Worm (Caenorhabditis elegans) whole organism, L2 larva: ENCODE measurements around the gene lgc-45.

Source experiments
- C34F6.9 ChIP-seq: fragments of 150-350 bp; optimal IDR thresholded peaks from 2 replicates; lab custom pipeline; 2014; ENCODE audit warnings: missing biosample characterization, missing genetic modification characterization
- F13H6.1 ChIP-seq: sonication (generic microtip); optimal IDR thresholded peaks from 2 replicates; lab custom pipeline; 2016; ENCODE audit warnings: missing genetic modification characterization, missing compliant biosample characterization
- R02D3.7 ChIP-seq: fragments of 150-350 bp; optimal IDR thresholded peaks from 2 replicates; lab custom pipeline; 2014; ENCODE audit warnings: missing biosample characterization, missing genetic modification characterization
- Y55F3AM.14 ChIP-seq: fragments of 200-800 bp; sonication (Bioruptor generic); optimal IDR thresholded peaks from 2 replicates; lab custom pipeline; 2018; ENCODE audit warnings: mild to moderate bottlenecking, missing genetic modification characterization, missing compliant biosample characterization
- ZK546.5 ChIP-seq: sonication (generic microtip); optimal IDR thresholded peaks from 2 replicates; lab custom pipeline; 2017; ENCODE audit warnings: missing biosample characterization, missing genetic modification characterization
- alr-1 ChIP-seq: fragments of 150-350 bp; optimal IDR thresholded peaks from 2 replicates; lab custom pipeline; 2014; ENCODE audit warnings: missing biosample characterization, missing genetic modification characterization
- aly-2 ChIP-seq: fragments of 150-350 bp; optimal IDR thresholded peaks from 2 replicates; lab custom pipeline; 2014; ENCODE audit warnings: missing biosample characterization, missing genetic modification characterization
- ama-1 ChIP-seq: fragments of 150-350 bp; optimal IDR thresholded peaks from 2 replicates; lab custom pipeline; 2018; ENCODE audit warnings: inconsistent platforms
- blmp-1 ChIP-seq: sonication (generic microtip); optimal IDR thresholded peaks from 2 replicates; lab custom pipeline; 2017; ENCODE audit warnings: missing genetic modification characterization, mild to moderate bottlenecking, missing compliant biosample characterization, antibody characterized with exemption, moderate library complexity; ENCODE audit not compliant: insufficient read depth
- ceh-82 ChIP-seq: fragments of 150-350 bp; optimal IDR thresholded peaks from 2 replicates; lab custom pipeline; 2014; ENCODE audit warnings: missing biosample characterization, missing genetic modification characterization
- crh-2 ChIP-seq: sonication (generic microtip); optimal IDR thresholded peaks from 2 replicates; lab custom pipeline; 2017; ENCODE audit warnings: missing biosample characterization, missing genetic modification characterization
- dmd-4 ChIP-seq: sonication (generic microtip); optimal IDR thresholded peaks from 2 replicates; lab custom pipeline; 2017; ENCODE audit warnings: missing biosample characterization, missing genetic modification characterization
- egl-27 ChIP-seq: sonication (generic microtip); optimal IDR thresholded peaks from 3 replicates; lab custom pipeline; 2017; ENCODE audit warnings: missing biosample characterization, missing genetic modification reagents, missing genetic modification characterization
- elt-1 ChIP-seq: fragments of 150-350 bp; optimal IDR thresholded peaks from 2 replicates; lab custom pipeline; 2014; ENCODE audit warnings: missing biosample characterization, missing genetic modification characterization
- elt-3 ChIP-seq: sonication (generic microtip); optimal IDR thresholded peaks from 2 replicates; lab custom pipeline; 2017; ENCODE audit warnings: missing biosample characterization, missing genetic modification characterization
- fos-1 ChIP-seq: fragments of 150-350 bp; optimal IDR thresholded peaks from 2 replicates; lab custom pipeline; 2014; ENCODE audit warnings: missing biosample characterization, missing genetic modification characterization
- gmeb-1 ChIP-seq: fragments of 150-350 bp; optimal IDR thresholded peaks from 2 replicates; lab custom pipeline; 2014; ENCODE audit warnings: missing biosample characterization, missing genetic modification characterization
- lin-11 ChIP-seq: fragments of 150-350 bp; sonication (generic microtip); optimal IDR thresholded peaks from 2 replicates; lab custom pipeline; 2014; ENCODE audit warnings: missing biosample characterization, missing genetic modification characterization, inconsistent platforms, mixed read lengths
- lin-13 ChIP-seq: fragments of 150-350 bp; optimal IDR thresholded peaks from 2 replicates; lab custom pipeline; 2014; ENCODE audit warnings: missing biosample characterization, missing genetic modification reagents, missing genetic modification characterization
- lin-39 ChIP-seq: fragments of 150-350 bp; optimal IDR thresholded peaks from 2 replicates; lab custom pipeline; 2014; ENCODE audit warnings: missing biosample characterization, missing genetic modification reagents, missing genetic modification characterization
- lsy-2 ChIP-seq, 2 experiments: fragments of 150-350 bp in 1 of 2; sonication (generic microtip) in 1 of 2; optimal IDR thresholded peaks; 2 replicates each; lab custom pipeline; 2014 to 2017; ENCODE audit warnings: missing biosample characterization in 2 of 2, missing genetic modification characterization in 2 of 2
- mab-5 ChIP-seq: fragments of 150-350 bp; optimal IDR thresholded peaks from 2 replicates; lab custom pipeline; 2014; ENCODE audit warnings: missing biosample characterization, missing genetic modification characterization
- mbf-1 ChIP-seq: sonication (generic microtip); optimal IDR thresholded peaks from 2 replicates; lab custom pipeline; 2017; ENCODE audit warnings: missing biosample characterization, missing genetic modification characterization
- nhr-10 ChIP-seq: sonication (generic microtip); optimal IDR thresholded peaks from 2 replicates; lab custom pipeline; 2017; ENCODE audit warnings: missing biosample characterization, missing genetic modification characterization
- nhr-11 ChIP-seq: fragments of 150-350 bp; optimal IDR thresholded peaks from 2 replicates; lab custom pipeline; 2014; ENCODE audit warnings: missing biosample characterization, missing genetic modification characterization
- nhr-12 ChIP-seq: fragments of 150-350 bp; optimal IDR thresholded peaks from 2 replicates; lab custom pipeline; 2014; ENCODE audit warnings: missing biosample characterization, missing genetic modification characterization
- nhr-129 ChIP-seq: fragments of 150-350 bp; optimal IDR thresholded peaks from 2 replicates; lab custom pipeline; 2014; ENCODE audit warnings: missing biosample characterization, missing genetic modification characterization
- nhr-23 ChIP-seq: fragments of 150-350 bp; optimal IDR thresholded peaks from 2 replicates; lab custom pipeline; 2014; ENCODE audit warnings: missing biosample characterization, missing genetic modification reagents, missing genetic modification characterization
- nhr-237 ChIP-seq: fragments of 150-350 bp; optimal IDR thresholded peaks from 2 replicates; lab custom pipeline; 2014; ENCODE audit warnings: missing biosample characterization, missing genetic modification characterization
- nhr-25 ChIP-seq: fragments of 150-350 bp; sonication (generic microtip); optimal IDR thresholded peaks from 3 replicates; lab custom pipeline; 2014; ENCODE audit warnings: missing biosample characterization, missing genetic modification characterization
- nhr-6 ChIP-seq: fragments of 150-350 bp; optimal IDR thresholded peaks from 2 replicates; lab custom pipeline; 2014; ENCODE audit warnings: missing biosample characterization, missing genetic modification characterization
- nhr-77 ChIP-seq: fragments of 150-350 bp; optimal IDR thresholded peaks from 2 replicates; lab custom pipeline; 2014; ENCODE audit warnings: missing biosample characterization, missing genetic modification characterization
- peb-1 ChIP-seq: fragments of 150-350 bp; optimal IDR thresholded peaks from 2 replicates; lab custom pipeline; 2014; ENCODE audit warnings: missing biosample characterization, missing genetic modification characterization
- sma-3 ChIP-seq: sonication (generic microtip); optimal IDR thresholded peaks from 2 replicates; lab custom pipeline; 2016; ENCODE audit warnings: missing genetic modification reagents, missing genetic modification characterization, missing compliant biosample characterization
- sma-9 ChIP-seq, 2 experiments: fragments of 150-350 bp in 1 of 2; sonication (generic microtip) in 1 of 2; optimal IDR thresholded peaks; 2 replicates each; lab custom pipeline; 2014 to 2016; ENCODE audit warnings: missing genetic modification characterization in 2 of 2, mild to moderate bottlenecking in 1 of 2, missing biosample characterization in 1 of 2, missing compliant biosample characterization in 1 of 2, missing genetic modification reagents in 1 of 2, moderate library complexity in 1 of 2
- snpc-4 ChIP-seq: fragments of 150-350 bp; optimal IDR thresholded peaks from 2 replicates; lab custom pipeline; 2014; ENCODE audit warnings: missing biosample characterization, missing genetic modification characterization
- unc-39 ChIP-seq: fragments of 150-350 bp; optimal IDR thresholded peaks from 2 replicates; lab custom pipeline; 2014; ENCODE audit warnings: missing biosample characterization, missing genetic modification characterization
- unc-55 ChIP-seq: fragments of 150-350 bp; sonication (generic microtip); optimal IDR thresholded peaks from 3 replicates; lab custom pipeline; 2014; ENCODE audit warnings: missing biosample characterization, missing genetic modification reagents, missing genetic modification characterization
- zag-1 ChIP-seq: fragments of 150-350 bp; optimal IDR thresholded peaks from 2 replicates; lab custom pipeline; 2014; ENCODE audit warnings: missing biosample characterization, missing genetic modification characterization
- ztf-1 ChIP-seq: fragments of 200-800 bp; sonication (Bioruptor generic); conservative IDR thresholded peaks from 2 replicates; pipeline ENCODE4 v1.3.6; 2022; ENCODE audit warnings: missing genetic modification characterization, missing compliant biosample characterization
- ztf-11 ChIP-seq: sonication (generic microtip); optimal IDR thresholded peaks from 2 replicates; lab custom pipeline; 2017; ENCODE audit warnings: missing biosample characterization, missing genetic modification characterization

lgc-45 gene

ce11 chrII:3562419-3562818 lies 5.1 kb downstream of the lgc-45 start, which contains the start of gene W10G11.3:
Gene W10G11.3 (minus strand): TSS chrII:3562519.
- TF ChIP-seq nhr-25 (no peak), alr-1 (tag; lab: Kevin White, UChicago) (no peak), ztf-1 (GFP tag; lab: Robert Waterston, UW) (no peak), snpc-4 (tag; lab: Kevin White, UChicago) (no peak), nhr-129 (no peak), crh-2 (tag; lab: Kevin White, UChicago) (no peak), F13H6.1 (no peak), lin-13 (GFP tag; lab: Kevin White, UChicago) (no peak), unc-55 (GFP tag; lab: Kevin White, UChicago) (no peak), elt-3 (tag; lab: Kevin White, UChicago) (no peak), nhr-10 (no peak), nhr-12 (tag; lab: Kevin White, UChicago) (no peak), dmd-4 (no peak)

- TF ChIP-seq nhr-77 (no peak), nhr-6 (tag; lab: Kevin White, UChicago) (no peak), Y55F3AM.14 (GFP tag; lab: Kevin White, UChicago) (no peak), egl-27 (no peak), ceh-82 (tag; lab: Kevin White, UChicago) (no peak), nhr-237 (tag; lab: Kevin White, UChicago) (no peak), C34F6.9 (tag; lab: Kevin White, UChicago) (no peak), ZK546.5 (tag; lab: Kevin White, UChicago) (no peak), sma-9 (GFP tag; optimal IDR thresholded peaks at IDR 0.05; lab: Kevin White, UChicago) (no peak), sma-9 (tag; optimal IDR thresholded peaks at IDR 0.05; lab: Kevin White, UChicago) (no peak), ama-1 (lab: Kevin White, UChicago) (no peak), lsy-2 (tag; optimal IDR thresholded peaks at IDR 0.05; lab: Kevin White, UChicago) (no peak), lin-11 (tag; lab: Kevin White, UChicago) (no peak), zag-1 (tag; lab: Kevin White, UChicago) (no peak), mab-5 (tag; lab: Kevin White, UChicago) (no peak), sma-3 (GFP tag; lab: Kevin White, UChicago) (no peak), nhr-11 (tag; lab: Kevin White, UChicago) (no peak), R02D3.7 (tag; lab: Kevin White, UChicago) (no peak), mbf-1 (tag; lab: Kevin White, UChicago) (no peak)
These were observed 9.8 kb downstream of the lgc-45 start for ce11 chrII:3567066-3567465.

- TF ChIP-seq gmeb-1 (tag; lab: Kevin White, UChicago) (peak; percentile 39), sma-3 (GFP tag; lab: Kevin White, UChicago) (peak; percentile 22)
- TF ChIP-seq, all 48 proteins: peak for 2; not testable (repeated sequence) for 46
These were observed 10.3 kb downstream of the lgc-45 start for ce11 chrII:3567576-3567975.

- TF ChIP-seq ceh-82 (tag; lab: Kevin White, UChicago) (no peak), aly-2 (no peak), ztf-11 (no peak), fos-1 (no peak), unc-39 (tag; lab: Kevin White, UChicago) (no peak), unc-55 (GFP tag; lab: Kevin White, UChicago) (no peak), nhr-23 (no peak), elt-1 (tag; lab: Kevin White, UChicago) (no peak), gmeb-1 (tag; lab: Kevin White, UChicago) (no peak), snpc-4 (tag; lab: Kevin White, UChicago) (no peak), blmp-1 (tag; lab: Kevin White, UChicago) (no peak), ztf-1 (GFP tag; lab: Robert Waterston, UW) (no peak), peb-1 (tag; lab: Kevin White, UChicago) (no peak), nhr-237 (tag; lab: Kevin White, UChicago) (no peak), lin-39 (tag; lab: Kevin White, UChicago) (no peak), nhr-77 (no peak)
These were observed 11.8 kb downstream of the lgc-45 start, which contains the start of gene clec-127 for ce11 chrII:3569118-3569517. Gene clec-127 (minus strand): TSS chrII:3569218.
